Worm (Caenorhabditis elegans): ENCODE measurements around the gene C01G5.9.
"Not testable (repeated sequence)": the region's sequence is repeated elsewhere in the genome, so short reads cannot be mapped to it uniquely, and the experiment has no call there.

- TF ChIP-seq fkh-10 (GFP tag; optimal IDR thresholded peaks at IDR 0.05); dmd-8 (GFP tag; IDR thresholded peaks at IDR 0.05); sdz-12 (GFP tag; optimal IDR thresholded peaks at IDR 0.05); F44E2.7 (GFP tag; IDR thresholded peaks at IDR 0.05); hlh-11 (tag; optimal IDR thresholded peaks at IDR 0.05); ztf-11 (tag; optimal IDR thresholded peaks at IDR 0.05); dpl-1 (GFP tag; optimal IDR thresholded peaks at IDR 0.05); ama-1 (optimal IDR thresholded peaks at IDR 0.05); ZK546.5 (tag; optimal IDR thresholded peaks at IDR 0.05); mxl-2 (GFP tag; conservative IDR thresholded peaks at IDR 0.05); lin-13 (GFP tag; optimal IDR thresholded peaks at IDR 0.05); Y5F2A.4 (GFP tag; optimal IDR thresholded peaks at IDR 0.05); ceh-82 (tag; optimal IDR thresholded peaks at IDR 0.05): not testable (repeated sequence)
Measured at ce11 chrIV:6501277-6501676, 18.4 kb upstream of the C01G5.9 start.
